Worm (Caenorhabditis elegans) whole organism, mixed stage, embryonic: Measurements from ENCODE around the gene C49F5.13.

Experiments
- elt-3 ChIP-seq: fragments of 150-350 bp; optimal IDR thresholded peaks from 2 replicates; lab custom pipeline; 2014; ENCODE audit warnings: missing biosample characterization, missing genetic modification characterization
- flh-1 ChIP-seq: fragments of 200-800 bp; sonication (Bioruptor generic); optimal IDR thresholded peaks from 2 replicates; lab custom pipeline; 2018; ENCODE audit warnings: mild to moderate bottlenecking, missing genetic modification characterization, moderate library complexity, missing compliant biosample characterization
- lsy-2 ChIP-seq: fragments of 150-350 bp; optimal IDR thresholded peaks from 2 replicates; lab custom pipeline; 2014; ENCODE audit warnings: missing biosample characterization, missing genetic modification characterization
- mls-2 ChIP-seq: sonication (generic microtip); optimal IDR thresholded peaks from 2 replicates; lab custom pipeline; 2016; ENCODE audit warnings: mild to moderate bottlenecking, missing genetic modification characterization, moderate library complexity, missing compliant biosample characterization
- nhr-237 ChIP-seq: fragments of 150-350 bp; optimal IDR thresholded peaks from 2 replicates; lab custom pipeline; 2014; ENCODE audit warnings: missing biosample characterization, missing genetic modification characterization
- pha-4 ChIP-seq: fragments of 150-350 bp; optimal IDR thresholded peaks from 2 replicates; lab custom pipeline; 2018; ENCODE audit warnings: missing biosample characterization, missing genetic modification reagents, missing genetic modification characterization
- sem-2 ChIP-seq: fragments of 200-800 bp; sonication (Bioruptor generic); optimal IDR thresholded peaks from 2 replicates; lab custom pipeline; 2018; ENCODE audit warnings: mild to moderate bottlenecking, missing genetic modification characterization, missing compliant biosample characterization
- unc-39 ChIP-seq: fragments of 150-350 bp; optimal IDR thresholded peaks from 2 replicates; lab custom pipeline; 2014; ENCODE audit warnings: missing biosample characterization, missing genetic modification characterization
- zip-8 ChIP-seq: fragments of 150-350 bp; optimal IDR thresholded peaks from 2 replicates; lab custom pipeline; 2014; ENCODE audit warnings: missing biosample characterization, missing genetic modification characterization

- TF ChIP-seq zip-8 = no peak
- no peak for TF ChIP-seq unc-39 (tag; lab: Kevin White, UChicago)
- TF ChIP-seq sem-2 (GFP tag; lab: Kevin White, UChicago) = no peak
- no peak for TF ChIP-seq mls-2 (tag; lab: Kevin White, UChicago)
- TF ChIP-seq flh-1 (GFP tag; lab: Kevin White, UChicago) = no peak
- TF ChIP-seq nhr-237 (tag; lab: Kevin White, UChicago) = no peak
- TF ChIP-seq lsy-2 (tag; lab: Kevin White, UChicago) = no peak
- peak; percentile 28 for TF ChIP-seq pha-4 (tag; lab: Kevin White, UChicago)
- TF ChIP-seq elt-3 (tag; lab: Kevin White, UChicago) = no peak
These were observed 14.3 kb upstream of the C49F5.13 start, which contains the start of gene nfya-1 for ce11 chrX:11946788-11947463.
